Worm (Caenorhabditis elegans): ENCODE data around the gene T26H5.4.

The T26H5.4 gene

ce11 chrV:15434647-15435046 is 13.9 kb downstream of the T26H5.4 start:
- peak; percentile 68 for TF ChIP-seq fos-1 (tag; optimal IDR thresholded peaks at IDR 0.05)
- TF ChIP-seq nhr-25 (tag; optimal IDR thresholded peaks at IDR 0.05) = no peak

- TF ChIP-seq lsy-2 (tag; optimal IDR thresholded peaks at IDR 0.05) (no peak), lin-11 (tag; optimal IDR thresholded peaks at IDR 0.05) (no peak), fos-1 (tag; optimal IDR thresholded peaks at IDR 0.05) (peak; percentile 74), gmeb-1 (tag; optimal IDR thresholded peaks at IDR 0.05) (peak; percentile 43)
Measured at ce11 chrV:15432457-15432856, 16.0 kb downstream of the T26H5.4 start, which contains the start of gene T26H5.8. T26H5.8 (minus strand) TSS chrV:15432726.

ce11 chrV:15431322-15432052 is 17.0 kb downstream of the T26H5.4 start:
- TF ChIP-seq fos-1 (tag; optimal IDR thresholded peaks at IDR 0.05) (no peak), nhr-25 (tag; optimal IDR thresholded peaks at IDR 0.05) (no peak), unc-62 (GFP tag; optimal IDR thresholded peaks at IDR 0.05) (no peak), unc-39 (tag; optimal IDR thresholded peaks at IDR 0.05) (peak; percentile 70)

ce11 chrV:15426944-15427343 is 21.6 kb downstream of the T26H5.4 start, which contains the start of gene fbxa-209:
fbxa-209 (minus strand) TSS chrV:15427044.
- no peak for TF ChIP-seq ceh-82 (tag; optimal IDR thresholded peaks at IDR 0.05)
- no peak for TF ChIP-seq blmp-1 (tag; optimal IDR thresholded peaks at IDR 0.05; ENCODE audit: insufficient read depth)
- TF ChIP-seq zag-1 (tag; optimal IDR thresholded peaks at IDR 0.05) = no peak
- TF ChIP-seq nhr-6 (tag; optimal IDR thresholded peaks at IDR 0.05) = no peak
- TF ChIP-seq sma-3 (GFP tag; optimal IDR thresholded peaks at IDR 0.05) = no peak
- no peak for TF ChIP-seq gmeb-1 (tag; optimal IDR thresholded peaks at IDR 0.05)
- no peak for TF ChIP-seq egl-27 (tag; optimal IDR thresholded peaks at IDR 0.05)
- TF ChIP-seq mbf-1 (tag; optimal IDR thresholded peaks at IDR 0.05) = no peak
- TF ChIP-seq ztf-1 (GFP tag; conservative IDR thresholded peaks at IDR 0.05) = no peak
- TF ChIP-seq nhr-23 (tag; optimal IDR thresholded peaks at IDR 0.05) = no peak
- TF ChIP-seq lin-11 (tag; optimal IDR thresholded peaks at IDR 0.05) = no peak
- TF ChIP-seq nhr-25 (tag; optimal IDR thresholded peaks at IDR 0.05) = no peak
- TF ChIP-seq unc-55 (GFP tag; optimal IDR thresholded peaks at IDR 0.05) = no peak
- TF ChIP-seq R02D3.7 (tag; optimal IDR thresholded peaks at IDR 0.05) = no peak
- no peak for TF ChIP-seq ZK546.5 (tag; optimal IDR thresholded peaks at IDR 0.05)
- TF ChIP-seq aly-2 (tag; optimal IDR thresholded peaks at IDR 0.05) = no peak
- TF ChIP-seq alr-1 (tag; optimal IDR thresholded peaks at IDR 0.05) = no peak
- no peak for TF ChIP-seq nhr-10 (tag; optimal IDR thresholded peaks at IDR 0.05)
- no peak for TF ChIP-seq nhr-77 (tag; optimal IDR thresholded peaks at IDR 0.05)

ce11 chrV:15425368-15426091 is 23.0 kb downstream of the T26H5.4 start, which contains the start of gene Y36E3A.2:
Y36E3A.2 (plus strand) TSS chrV:15426041.
- no peak for TF ChIP-seq elt-3 (tag; optimal IDR thresholded peaks at IDR 0.05)
- no peak for TF ChIP-seq nhr-129 (tag; optimal IDR thresholded peaks at IDR 0.05)
- no peak for TF ChIP-seq blmp-1 (tag; optimal IDR thresholded peaks at IDR 0.05; ENCODE audit: insufficient read depth)
- TF ChIP-seq nhr-25 (tag; optimal IDR thresholded peaks at IDR 0.05) = no peak
- peak; percentile 48 for TF ChIP-seq fos-1 (tag; optimal IDR thresholded peaks at IDR 0.05)
- TF ChIP-seq snpc-4 (tag; optimal IDR thresholded peaks at IDR 0.05) = no peak
- no peak for TF ChIP-seq mab-5 (tag; optimal IDR thresholded peaks at IDR 0.05)
- no peak for TF ChIP-seq Y55F3AM.14 (GFP tag; optimal IDR thresholded peaks at IDR 0.05)

- TF ChIP-seq skn-1 (tag; optimal IDR thresholded peaks at IDR 0.05) (no peak), sem-4 (tag; optimal IDR thresholded peaks at IDR 0.05) (no peak)
Measured at ce11 chrV:15423601-15424000, 24.9 kb downstream of the T26H5.4 start, which contains the start of gene fbxa-104. fbxa-104 (minus strand) TSS chrV:15423683.
